Fruit fly (Drosophila melanogaster) whole organism, pupa: ENCODE data around the gene CG9784.

ENCODE experiments used
- CG10348 ChIP-seq: fragments of 200-800 bp; sonication (Bioruptor generic); IDR thresholded peaks from 2 replicates; pipeline ENCODE4 v1.3.6; 2022; ENCODE audit warnings: missing biosample characterization, missing genetic modification characterization
- CG17806 ChIP-seq: fragments of 200-800 bp; sonication (Bioruptor generic); optimal IDR thresholded peaks from 2 replicates; lab custom pipeline; 2018; ENCODE audit warnings: missing biosample characterization, mild to moderate bottlenecking, missing genetic modification characterization, moderate library complexity
- Pif1A ChIP-seq: fragments of 200-800 bp; sonication (Bioruptor generic); optimal IDR thresholded peaks from 3 replicates; lab custom pipeline; 2016; ENCODE audit warnings: missing biosample characterization, missing genetic modification characterization
- Snoo ChIP-seq: fragments of 200-800 bp; sonication (Bioruptor generic); optimal IDR thresholded peaks from 3 replicates; lab custom pipeline; 2017; ENCODE audit warnings: missing biosample characterization, mild to moderate bottlenecking, missing genetic modification characterization, inconsistent platforms
- fd96Ca ChIP-seq: fragments of 200-800 bp; sonication (Bioruptor generic); IDR thresholded peaks from 3 replicates; pipeline ENCODE4 v1.3.6; 2022; ENCODE audit warnings: missing biosample characterization, missing genetic modification characterization

DNA sequence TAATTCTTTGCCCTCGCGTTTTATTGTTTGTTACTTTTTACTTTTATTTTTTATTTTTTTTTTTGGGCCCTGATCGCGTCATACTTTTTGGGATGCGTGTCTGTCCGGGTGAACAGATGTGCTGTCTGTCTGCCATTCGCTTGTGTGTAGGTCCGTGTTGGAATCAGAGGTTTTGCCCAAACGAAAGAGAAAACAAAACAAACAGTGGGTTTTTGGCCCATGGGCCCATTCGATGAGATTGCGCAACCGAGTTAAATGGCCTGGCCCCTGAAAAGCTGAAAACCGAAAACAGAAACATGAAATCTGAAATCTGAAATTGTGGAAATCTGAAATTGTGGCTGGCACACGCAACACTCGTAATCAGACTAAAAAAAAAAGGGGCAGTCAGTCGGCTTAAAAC, 46.5 kb upstream of the CG9784 start:
- TF ChIP-seq CG10348 (no peak), Snoo (no peak), Pif1A (no peak), CG17806 (no peak), fd96Ca (no peak)
